Worm (Caenorhabditis elegans) whole organism, early embryonic: ENCODE results near the gene tcl-2.

ENCODE experiments used
- F13C5.2 ChIP-seq: sonication (generic microtip); optimal IDR thresholded peaks from 2 replicates; lab custom pipeline; 2017; ENCODE audit warnings: mild to moderate bottlenecking, missing genetic modification characterization, inconsistent platforms, missing compliant biosample characterization
- aly-1 ChIP-seq: sonication (generic microtip); optimal IDR thresholded peaks from 2 replicates; lab custom pipeline; 2016; ENCODE audit warnings: missing genetic modification characterization, missing compliant biosample characterization
- ama-1 ChIP-seq: fragments of 150-350 bp; optimal IDR thresholded peaks from 2 replicates; lab custom pipeline; 2014
- ceh-13 ChIP-seq: fragments of 200-800 bp; sonication (Bioruptor generic); optimal IDR thresholded peaks from 2 replicates; lab custom pipeline; 2018; ENCODE audit warnings: mild to moderate bottlenecking, missing genetic modification characterization, missing compliant biosample characterization
- ets-7 ChIP-seq: sonication (generic microtip); optimal IDR thresholded peaks from 2 replicates; lab custom pipeline; 2016; ENCODE audit warnings: missing genotype, missing genetic modification characterization, missing compliant biosample characterization
- hmbx-1 ChIP-seq: sonication (generic microtip); optimal IDR thresholded peaks from 2 replicates; lab custom pipeline; 2016; ENCODE audit warnings: mild to moderate bottlenecking, missing genetic modification characterization, missing compliant biosample characterization
- hmg-4 ChIP-seq: fragments of 200-800 bp; sonication (Bioruptor generic); optimal IDR thresholded peaks from 2 replicates; lab custom pipeline; 2018; ENCODE audit warnings: mild to moderate bottlenecking, missing genetic modification characterization, missing compliant biosample characterization
- pes-1 ChIP-seq: fragments of 200-800 bp; sonication (Bioruptor generic); IDR thresholded peaks from 2 replicates; pipeline ENCODE4 v1.3.6; 2022; ENCODE audit warnings: missing genetic modification reagents, missing genetic modification characterization, missing compliant biosample characterization
- tbx-37 ChIP-seq: fragments of 200-800 bp; sonication (Bioruptor generic); conservative IDR thresholded peaks from 2 replicates; pipeline ENCODE4 v1.3.6; 2022; ENCODE audit warnings: missing genetic modification reagents, missing genetic modification characterization, missing compliant biosample characterization
- tra-4 ChIP-seq: sonication (generic microtip); optimal IDR thresholded peaks from 2 replicates; lab custom pipeline; 2017; ENCODE audit warnings: missing genetic modification characterization, missing compliant biosample characterization

- TF ChIP-seq tbx-37 (GFP tag; lab: Robert Waterston, UW) = no peak
- TF ChIP-seq ets-7 = no peak
- TF ChIP-seq ama-1 (lab: Kevin White, UChicago) = no peak
- no peak for TF ChIP-seq pes-1
- no peak for TF ChIP-seq ceh-13 (GFP tag; lab: Kevin White, UChicago)
- TF ChIP-seq tra-4 (tag; lab: Kevin White, UChicago) = no peak
- TF ChIP-seq hmbx-1 (tag; lab: Kevin White, UChicago) = no peak
- no peak for TF ChIP-seq aly-1
- no peak for TF ChIP-seq hmg-4 (GFP tag; lab: Kevin White, UChicago)
- no peak for TF ChIP-seq F13C5.2 (tag; lab: Kevin White, UChicago)
Measured at ce11 chrIV:210591-210990, 31.7 kb downstream of the tcl-2 start.
